Worm (Caenorhabditis elegans): Measurements from ENCODE around the gene C28C12.12.

ce11 chrIV:8472493-8472892 is 23.7 kb downstream of the C28C12.12 start, which contains the start of gene oat-1:
- TF ChIP-seq T22C8.4 (GFP tag; IDR thresholded peaks at IDR 0.05) (no peak), tab-1 (GFP tag; IDR thresholded peaks at IDR 0.05) (no peak), ztf-23 (GFP tag; IDR thresholded peaks at IDR 0.05) (no peak), flt-1 (GFP tag; IDR thresholded peaks at IDR 0.05) (no peak), ref-1 (GFP tag; conservative IDR thresholded peaks at IDR 0.05) (no peak)
